Fruit fly (Drosophila melanogaster) whole organism, embryonic: ENCODE data around the gene CG2157.
A peak's percentile ranks its signal among the peaks of the same experiment; 100 is the strongest.

Source experiments
- Adf1 ChIP-seq: fragments of 200-800 bp; sonication (Bioruptor generic); IDR thresholded peaks from 2 replicates; pipeline ENCODE4 v1.3.6; 2022; ENCODE audit warnings: missing biosample characterization, missing genetic modification characterization
- Atf6 ChIP-seq: fragments of 200-800 bp; sonication (Bioruptor generic); IDR thresholded peaks from 2 replicates; pipeline ENCODE4 v1.3.6; 2022; ENCODE audit warnings: missing biosample characterization, missing genetic modification characterization
- BEAF-32 ChIP-seq: fragments of 200-800 bp; sonication (Bioruptor generic); optimal IDR thresholded peaks from 3 replicates; lab custom pipeline; 2017; ENCODE audit warnings: missing biosample characterization, missing genetic modification characterization, mild to moderate bottlenecking, moderate library complexity, missing genetic modification reagents
- CG10321 ChIP-seq: fragments of 200-800 bp; sonication (Bioruptor generic); IDR thresholded peaks from 2 replicates; pipeline ENCODE4 v1.3.6; 2022; ENCODE audit warnings: missing biosample characterization, missing genetic modification characterization
- CG13287 ChIP-seq: fragments of 200-800 bp; sonication (Bioruptor generic); IDR thresholded peaks from 2 replicates; pipeline ENCODE4 v1.3.6; 2022; ENCODE audit warnings: missing biosample characterization, missing genetic modification characterization; ENCODE audit not compliant: partially characterized antibody
- CG14014 ChIP-seq: fragments of 200-800 bp; sonication (Bioruptor generic); IDR thresholded peaks from 2 replicates; pipeline ENCODE4 v1.3.6; 2022; ENCODE audit warnings: missing biosample characterization, missing genetic modification characterization
- CG14710 ChIP-seq: fragments of 200-800 bp; sonication (Bioruptor generic); optimal IDR thresholded peaks from 3 replicates; lab custom pipeline; 2019; ENCODE audit warnings: missing biosample characterization, mild to moderate bottlenecking, missing genetic modification characterization, moderate library complexity
- CG15269 ChIP-seq: fragments of 200-800 bp; sonication (Bioruptor generic); optimal IDR thresholded peaks from 2 replicates; lab custom pipeline; 2018; ENCODE audit warnings: missing biosample characterization, mild to moderate bottlenecking, missing genetic modification characterization, moderate library complexity
- CG17186 ChIP-seq: fragments of 200-800 bp; sonication (Bioruptor generic); optimal IDR thresholded peaks from 3 replicates; lab custom pipeline; 2017; ENCODE audit warnings: missing biosample characterization, missing genetic modification reagents, missing genetic modification characterization
- CG32532 ChIP-seq: fragments of 200-800 bp; sonication (Bioruptor generic); IDR thresholded peaks from 2 replicates; pipeline ENCODE4 v1.3.6; 2022; ENCODE audit warnings: missing biosample characterization, missing genetic modification characterization
- CG34224 ChIP-seq: fragments of 200-800 bp; sonication (Bioruptor generic); IDR thresholded peaks from 3 replicates; pipeline ENCODE4 v1.3.6; 2022; ENCODE audit warnings: missing biosample characterization, missing genetic modification characterization; ENCODE audit not compliant: partially characterized antibody
- CG42726 ChIP-seq: fragments of 200-800 bp; sonication (Bioruptor generic); IDR thresholded peaks from 2 replicates; pipeline ENCODE4 v1.3.6; 2022; ENCODE audit warnings: missing biosample characterization, missing genetic modification characterization; ENCODE audit not compliant: partially characterized antibody
- CG4360 ChIP-seq: fragments of 200-800 bp; sonication (Bioruptor generic); IDR thresholded peaks from 2 replicates; pipeline ENCODE4 v1.3.6; 2022; ENCODE audit warnings: missing biosample characterization, missing genetic modification characterization
- CG6654 ChIP-seq: fragments of 200-800 bp; sonication (Bioruptor generic); optimal IDR thresholded peaks from 2 replicates; lab custom pipeline; 2017; ENCODE audit warnings: missing biosample characterization, mild to moderate bottlenecking, missing genetic modification characterization
- CG6765 ChIP-seq: fragments of 200-800 bp; sonication (Bioruptor generic); optimal IDR thresholded peaks from 3 replicates; lab custom pipeline; 2017; ENCODE audit warnings: missing biosample characterization, mild to moderate bottlenecking, missing genetic modification characterization
- CG7987 ChIP-seq: fragments of 200-800 bp; sonication (Bioruptor generic); optimal IDR thresholded peaks from 2 replicates; lab custom pipeline; 2018; ENCODE audit warnings: missing biosample characterization, mild to moderate bottlenecking, missing genetic modification characterization, moderate library complexity
- CG8281 ChIP-seq: fragments of 200-800 bp; sonication (Bioruptor generic); optimal IDR thresholded peaks from 2 replicates; lab custom pipeline; 2018; ENCODE audit warnings: missing biosample characterization, mild to moderate bottlenecking, missing genetic modification characterization, moderate library complexity
- Dbx ChIP-seq: fragments of 200-800 bp; sonication (Bioruptor generic); IDR thresholded peaks from 3 replicates; pipeline ENCODE4 v1.3.6; 2022; ENCODE audit warnings: missing biosample characterization, missing genetic modification characterization
- Ets97D ChIP-seq: fragments of 200-800 bp; sonication (Bioruptor generic); optimal IDR thresholded peaks from 3 replicates; lab custom pipeline; 2016; ENCODE audit warnings: missing biosample characterization, missing genetic modification characterization
- Hr39 ChIP-seq: fragments of >200 bp; optimal IDR thresholded peaks from 2 replicates; lab custom pipeline; 2017
- Kr ChIP-seq: fragments of 200-800 bp; sonication (Bioruptor generic); optimal IDR thresholded peaks from 2 replicates; lab custom pipeline; 2017; ENCODE audit warnings: missing biosample characterization, mild to moderate bottlenecking, missing genetic modification characterization
- Lpt ChIP-seq: fragments of >200 bp; optimal IDR thresholded peaks from 2 replicates; lab custom pipeline; 2018; ENCODE audit warnings: missing biosample characterization, missing genetic modification characterization
- Med ChIP-seq: fragments of 200-800 bp; sonication (Bioruptor generic); peaks from one replicate; lab custom pipeline; 2016; ENCODE audit warnings: missing biosample characterization, missing genetic modification characterization, mild to moderate bottlenecking, inconsistent platforms, moderate library complexity
- Opbp ChIP-seq: fragments of 200-800 bp; sonication (Bioruptor generic); IDR thresholded peaks from 3 replicates; pipeline ENCODE4 v1.3.6; 2022; ENCODE audit warnings: missing biosample characterization, missing genetic modification characterization; ENCODE audit not compliant: partially characterized antibody
- Ssrp ChIP-seq: fragments of 200-800 bp; sonication (Bioruptor generic); optimal IDR thresholded peaks from 2 replicates; lab custom pipeline; 2018; ENCODE audit warnings: missing biosample characterization, mild to moderate bottlenecking, missing genetic modification characterization, moderate library complexity
- Taf1 ChIP-seq: fragments of 200-800 bp; sonication (Bioruptor generic); IDR thresholded peaks from 2 replicates; pipeline ENCODE4 v1.3.6; 2022; ENCODE audit warnings: missing biosample characterization, missing genetic modification characterization
- bsh ChIP-seq, 2 experiments: fragments of 200-800 bp; sonication (Bioruptor generic); optimal IDR thresholded peaks; 2 replicates each; lab custom pipeline; 2017 to 2018; ENCODE audit warnings: mild to moderate bottlenecking in 2 of 2, missing biosample characterization in 2 of 2, missing genetic modification characterization in 2 of 2, moderate library complexity in 1 of 2
- dan ChIP-seq: fragments of 200-800 bp; sonication (Bioruptor generic); IDR thresholded peaks from 2 replicates; pipeline ENCODE4 v1.3.6; 2022; ENCODE audit warnings: missing biosample characterization, missing genetic modification characterization
- ems ChIP-seq: fragments of 200-800 bp; sonication (Bioruptor generic); optimal IDR thresholded peaks from 3 replicates; lab custom pipeline; 2016; ENCODE audit warnings: missing biosample characterization, missing genetic modification characterization
- ewg ChIP-seq: fragments of 200-800 bp; sonication (Bioruptor generic); optimal IDR thresholded peaks from 3 replicates; lab custom pipeline; 2017; ENCODE audit warnings: mild to moderate bottlenecking, missing biosample characterization, missing genetic modification reagents, missing genetic modification characterization
- gfzf ChIP-seq: fragments of 200-800 bp; sonication (Bioruptor generic); optimal IDR thresholded peaks from 2 replicates; lab custom pipeline; 2016; ENCODE audit warnings: missing biosample characterization, mild to moderate bottlenecking, missing genetic modification characterization, moderate library complexity
- hb ChIP-seq: fragments of 200-800 bp; sonication (Bioruptor generic); IDR thresholded peaks from 3 replicates; pipeline ENCODE4 v1.3.6; 2022; ENCODE audit warnings: missing biosample characterization, missing genetic modification characterization; ENCODE audit not compliant: partially characterized antibody
- inv ChIP-seq: fragments of 200-800 bp; sonication (Bioruptor generic); IDR thresholded peaks from 2 replicates; pipeline ENCODE4 v1.3.6; 2022; ENCODE audit warnings: missing biosample characterization, missing genetic modification characterization; ENCODE audit not compliant: partially characterized antibody
- kah ChIP-seq: fragments of 200-800 bp; sonication (Bioruptor generic); optimal IDR thresholded peaks from 2 replicates; lab custom pipeline; 2018; ENCODE audit warnings: missing biosample characterization, mild to moderate bottlenecking, missing genetic modification characterization
- mirr ChIP-seq: fragments of 200-800 bp; sonication (Bioruptor generic); optimal IDR thresholded peaks from 3 replicates; lab custom pipeline; 2018; ENCODE audit warnings: missing biosample characterization, mild to moderate bottlenecking, missing genetic modification characterization
- mld ChIP-seq: fragments of 200-800 bp; sonication (Bioruptor generic); IDR thresholded peaks from 3 replicates; pipeline ENCODE4 v1.3.6; 2022; ENCODE audit warnings: missing biosample characterization, missing genetic modification characterization; ENCODE audit not compliant: partially characterized antibody
- pfk ChIP-seq: fragments of 200-800 bp; sonication (Bioruptor generic); optimal IDR thresholded peaks from 2 replicates; lab custom pipeline; 2018; ENCODE audit warnings: missing biosample characterization, mild to moderate bottlenecking, missing genetic modification characterization, moderate library complexity
- pzg ChIP-seq: fragments of 200-800 bp; sonication (Bioruptor generic); optimal IDR thresholded peaks from 3 replicates; lab custom pipeline; 2018; ENCODE audit warnings: missing biosample characterization, mild to moderate bottlenecking, missing genetic modification characterization, moderate library complexity
- sens ChIP-seq: fragments of 200-800 bp; sonication (Bioruptor generic); peaks from one replicate; lab custom pipeline; 2016; ENCODE audit warnings: missing biosample characterization, missing genetic modification characterization
- sna ChIP-seq: fragments of 200-800 bp; sonication (Bioruptor generic); IDR thresholded peaks from 2 replicates; pipeline ENCODE4 v1.3.6; 2022; ENCODE audit warnings: missing biosample characterization, missing genetic modification characterization; ENCODE audit not compliant: partially characterized antibody
- sug ChIP-seq: fragments of 200-800 bp; optimal IDR thresholded peaks from 2 replicates; lab custom pipeline; 2019; ENCODE audit warnings: missing biosample characterization, mild to moderate bottlenecking, missing genetic modification characterization, moderate library complexity

Gene CG2157

DNA sequence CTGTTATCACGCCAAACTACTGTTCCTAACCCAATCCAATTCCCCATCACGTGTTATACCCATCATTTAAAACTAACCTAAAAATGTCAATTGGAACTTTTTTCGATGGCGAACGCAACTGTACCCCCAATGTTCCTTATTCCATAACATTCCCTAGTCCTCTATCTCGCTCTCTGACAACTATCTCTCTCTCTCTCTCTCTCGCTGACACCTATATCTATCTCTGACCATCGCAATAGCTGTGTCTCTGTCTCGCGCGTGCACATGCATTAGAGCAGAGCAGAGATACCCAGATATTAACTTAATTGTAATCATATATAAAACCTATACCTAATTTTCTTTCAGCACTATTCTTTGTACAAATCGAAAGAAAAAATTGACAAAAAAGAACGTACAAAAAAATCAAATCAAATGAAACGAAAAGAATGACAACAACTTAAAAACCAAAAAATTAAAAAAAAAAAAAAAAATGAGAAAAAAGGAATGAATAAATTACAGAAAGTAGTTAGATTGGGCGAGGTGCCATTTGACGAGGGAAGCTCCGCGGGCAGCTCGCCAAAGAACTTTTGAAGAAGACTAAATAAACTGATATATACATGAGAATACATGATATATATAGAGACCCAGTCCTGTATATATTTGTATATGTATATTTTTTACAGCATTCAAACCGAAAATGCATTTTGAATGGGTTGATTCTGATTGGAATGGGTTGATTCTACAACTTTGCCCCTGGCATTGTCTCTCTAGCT, 3.3 kb upstream of the CG2157 start (continued):
- no peak for TF ChIP-seq mirr
- no peak for TF ChIP-seq hb (GFP tag; lab: Robert Waterston, UW)
- TF ChIP-seq mld (GFP tag; lab: Robert Waterston, UW), result no peak
- TF ChIP-seq Lpt (GFP tag; lab: Kevin White, UChicago), result no peak
- peak; percentile 85 for TF ChIP-seq CG10321 (GFP tag; lab: Robert Waterston, UW)
- TF ChIP-seq CG14014, result no peak

- TF ChIP-seq Adf1, result no peak
- 0 out of 3 replicates have a peak, but pooled peaks have one; percentile 6 for TF ChIP-seq Dbx (GFP tag; lab: Robert Waterston, UW)
- TF ChIP-seq Taf1 (GFP tag; lab: Robert Waterston, UW), result no peak
- TF ChIP-seq Ssrp, result no peak
- TF ChIP-seq CG8281, result peak; percentile 92
- no peak for TF ChIP-seq ewg (GFP tag; lab: Kevin White, UChicago)
- TF ChIP-seq CG7987 (GFP tag; lab: Kevin White, UChicago), result no peak
- peak; percentile 28 for TF ChIP-seq sens (GFP tag; lab: Kevin White, UChicago)
- TF ChIP-seq CG6765, result no peak
- TF ChIP-seq CG6654, result no peak
- 0 out of 3 replicates have a peak, but pooled peaks have one; percentile 41 for TF ChIP-seq hb (GFP tag; lab: Robert Waterston, UW)
- no peak for TF ChIP-seq CG15269 (tag; lab: Kevin White, UChicago)
Measured at dm6 chrX:10867692-10868091, 1.4 kb upstream of the CG2157 start.

dm6 chrX:10876451-10876850, 7.4 kb downstream of the CG2157 start:
- TF ChIP-seq sug (tag; lab: Kevin White, UChicago) (peak; percentile 56), dan (GFP tag; lab: Robert Waterston, UW) (no peak)

- peak; percentile 70; the same call in 2 of the 3 replicates for TF ChIP-seq Opbp
- peak; percentile 79 for TF ChIP-seq sens (GFP tag; lab: Kevin White, UChicago)
- TF ChIP-seq gfzf (GFP tag; lab: Kevin White, UChicago), result peak; percentile 82
- peak; percentile 20 for TF ChIP-seq Ets97D (GFP tag; lab: Kevin White, UChicago)
- TF ChIP-seq ems (GFP tag; lab: Kevin White, UChicago), result no peak
- TF ChIP-seq inv (GFP tag; lab: Robert Waterston, UW), result peak; percentile 45
- TF ChIP-seq CG17186 (GFP tag; lab: Kevin White, UChicago), result peak; percentile 35
- no peak for TF ChIP-seq Kr
- no peak for TF ChIP-seq pfk (GFP tag; lab: Kevin White, UChicago)
- peak in 1 of 2 experiments; percentile 24 for TF ChIP-seq bsh (GFP tag; optimal IDR thresholded peaks at IDR 0.05; lab: Kevin White, UChicago)
- TF ChIP-seq Atf6 (GFP tag; lab: Robert Waterston, UW), result 0 out of 2 replicates have a peak, but pooled peaks have one; percentile 42
- peak; percentile 89 for TF ChIP-seq CG4360 (GFP tag; lab: Robert Waterston, UW)
- TF ChIP-seq Hr39 (lab: Kevin White, UChicago), result no peak
- TF ChIP-seq kah (GFP tag; lab: Kevin White, UChicago), result no peak
- TF ChIP-seq Med (GFP tag; lab: Kevin White, UChicago), result peak; percentile 32
- peak; percentile 75 for TF ChIP-seq BEAF-32 (GFP tag; lab: Kevin White, UChicago)
- TF ChIP-seq CG14710 (tag; lab: Kevin White, UChicago), result peak; percentile 16
- no peak for TF ChIP-seq mirr
- peak; percentile 78 for TF ChIP-seq CG13287 (GFP tag; lab: Robert Waterston, UW)
- TF ChIP-seq CG32532, result no peak
- peak; percentile 51; the same call in 1 of the 2 replicates for TF ChIP-seq CG42726 (GFP tag; lab: Robert Waterston, UW)
- TF ChIP-seq sna (GFP tag; lab: Robert Waterston, UW), result peak; percentile 52; the same call in 1 of the 2 replicates
- peak; percentile 70 for TF ChIP-seq pzg
- TF ChIP-seq CG34224 (GFP tag; lab: Robert Waterston, UW), result peak; percentile 54
Measured at dm6 chrX:10877087-10877935, 8.2 kb downstream of the CG2157 start, which contains the start of gene CG1637. Gene CG1637 (minus strand): TSS chrX:10877893.
